Worm (Caenorhabditis elegans): ENCODE data around the gene spe-10.

DNA sequence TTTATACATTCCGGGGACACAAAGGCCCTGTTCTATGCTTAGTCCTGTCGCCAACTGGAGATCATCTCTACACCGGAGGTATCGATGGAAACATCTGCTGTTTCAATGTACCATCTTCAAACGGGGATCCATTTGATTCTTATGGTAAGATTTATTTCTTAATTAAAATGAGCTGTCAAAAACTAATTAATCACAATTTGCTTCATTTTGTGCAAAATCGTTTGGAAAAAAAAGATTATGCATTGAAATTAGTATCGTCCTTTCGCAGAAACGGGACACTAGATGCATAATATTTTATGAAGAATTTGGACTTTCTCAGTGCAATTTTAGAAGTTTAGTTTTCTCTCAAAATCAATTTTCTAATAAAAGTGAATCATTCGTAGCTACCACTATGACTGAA lies 20.2 kb upstream of the spe-10 start:
- TF ChIP-seq ztf-22 (GFP tag; optimal IDR thresholded peaks at IDR 0.05) = no peak
- TF ChIP-seq dpl-1 (GFP tag; optimal IDR thresholded peaks at IDR 0.05) = no peak
- no peak for TF ChIP-seq F23B12.7 (tag; optimal IDR thresholded peaks at IDR 0.05; ENCODE audit: insufficient read depth)
- TF ChIP-seq D2030.7 (GFP tag; IDR thresholded peaks at IDR 0.05) = no peak
- no peak for TF ChIP-seq unc-130 (GFP tag; optimal IDR thresholded peaks at IDR 0.05)
